Fruit fly (Drosophila melanogaster) whole organism, embryonic: ENCODE results near the gene CG6163.

Experiments used
- Abd-B ChIP-seq: fragments of 200-800 bp; sonication (Bioruptor generic); optimal IDR thresholded peaks from 2 replicates; lab custom pipeline; 2018; ENCODE audit warnings: missing biosample characterization, mild to moderate bottlenecking, missing genetic modification characterization, moderate library complexity
- B-H1 ChIP-seq: fragments of 200-800 bp; sonication (Bioruptor generic); IDR thresholded peaks from 3 replicates; pipeline ENCODE4 v1.3.6; 2022; ENCODE audit warnings: missing biosample characterization, missing genetic modification characterization
- CG10274 ChIP-seq: fragments of 200-800 bp; sonication (Bioruptor generic); optimal IDR thresholded peaks from 3 replicates; lab custom pipeline; 2017; ENCODE audit warnings: missing biosample characterization, mild to moderate bottlenecking, missing genetic modification characterization
- CG10654 ChIP-seq: fragments of 200-800 bp; sonication (Bioruptor generic); optimal IDR thresholded peaks from 2 replicates; lab custom pipeline; 2016; ENCODE audit warnings: missing biosample characterization, missing genetic modification characterization
- CG11696 ChIP-seq: fragments of 200-800 bp; sonication (Bioruptor generic); IDR thresholded peaks from 2 replicates; pipeline ENCODE4 v1.3.6; 2022; ENCODE audit warnings: missing biosample characterization, missing genetic modification characterization
- CG12071 ChIP-seq: fragments of 200-800 bp; sonication (Bioruptor generic); optimal IDR thresholded peaks from 3 replicates; lab custom pipeline; 2018; ENCODE audit warnings: missing biosample characterization, mild to moderate bottlenecking, missing genetic modification characterization
- CG13123 ChIP-seq: fragments of 200-800 bp; sonication (Bioruptor generic); optimal IDR thresholded peaks from 2 replicates; lab custom pipeline; 2016; ENCODE audit warnings: missing biosample characterization, missing genetic modification characterization
- CG13624 ChIP-seq: fragments of 200-800 bp; sonication (Bioruptor generic); optimal IDR thresholded peaks from 2 replicates; lab custom pipeline; 2016; ENCODE audit warnings: missing biosample characterization, missing genetic modification characterization
- CG14050 ChIP-seq: fragments of 200-800 bp; sonication (Bioruptor generic); IDR thresholded peaks from 3 replicates; pipeline ENCODE4 v1.3.6; 2022; ENCODE audit warnings: missing biosample characterization, missing genetic modification characterization
- CG15073 ChIP-seq: fragments of 200-800 bp; sonication (Bioruptor generic); optimal IDR thresholded peaks from 2 replicates; lab custom pipeline; 2016; ENCODE audit warnings: missing biosample characterization, missing genetic modification characterization
- CG15479 ChIP-seq: fragments of 200-800 bp; sonication (Bioruptor generic); optimal IDR thresholded peaks from 3 replicates; lab custom pipeline; 2019; ENCODE audit warnings: missing biosample characterization, mild to moderate bottlenecking, missing genetic modification characterization, moderate library complexity
- CG15514 ChIP-seq: fragments of 200-800 bp; sonication (Bioruptor generic); optimal IDR thresholded peaks from 3 replicates; lab custom pipeline; 2017; ENCODE audit warnings: missing biosample characterization, missing genetic modification characterization, mild to moderate bottlenecking, moderate library complexity, missing genetic modification reagents
- CG15601 ChIP-seq: fragments of 200-800 bp; sonication (Bioruptor generic); optimal IDR thresholded peaks from 3 replicates; lab custom pipeline; 2019; ENCODE audit warnings: missing biosample characterization, mild to moderate bottlenecking, missing genetic modification characterization, moderate library complexity
- CG1647 ChIP-seq: fragments of 200-800 bp; sonication (Bioruptor generic); optimal IDR thresholded peaks from 3 replicates; lab custom pipeline; 2016; ENCODE audit warnings: missing biosample characterization, missing genetic modification characterization
- CG17568 ChIP-seq: fragments of 200-800 bp; sonication (Bioruptor generic); optimal IDR thresholded peaks from 2 replicates; lab custom pipeline; 2018; ENCODE audit warnings: missing biosample characterization, mild to moderate bottlenecking, missing genetic modification characterization, moderate library complexity
- CG17612 ChIP-seq: fragments of 200-800 bp; sonication (Bioruptor generic); IDR thresholded peaks from 2 replicates; pipeline ENCODE4 v1.3.6; 2022; ENCODE audit warnings: missing biosample characterization, missing genetic modification characterization
- CG18262 ChIP-seq: fragments of 200-800 bp; optimal IDR thresholded peaks from 3 replicates; lab custom pipeline; 2019; ENCODE audit warnings: missing biosample characterization, mild to moderate bottlenecking, missing genetic modification characterization, moderate library complexity
- CG2678 ChIP-seq: fragments of 200-800 bp; sonication (Bioruptor generic); optimal IDR thresholded peaks from 3 replicates; lab custom pipeline; 2019; ENCODE audit warnings: missing biosample characterization, mild to moderate bottlenecking, missing genetic modification characterization, moderate library complexity
- CG3065 ChIP-seq: fragments of 200-800 bp; sonication (Bioruptor generic); optimal IDR thresholded peaks from 2 replicates; lab custom pipeline; 2016; ENCODE audit warnings: missing biosample characterization, missing genetic modification characterization
- CG31365 ChIP-seq: fragments of 200-800 bp; sonication (Bioruptor generic); optimal IDR thresholded peaks from 2 replicates; lab custom pipeline; 2018; ENCODE audit warnings: missing biosample characterization, mild to moderate bottlenecking, missing genetic modification characterization
- CG3726 ChIP-seq: fragments of 200-800 bp; sonication (Bioruptor generic); IDR thresholded peaks from 3 replicates; pipeline ENCODE4, ENCODE4 v1.3.6; 2022; ENCODE audit warnings: missing biosample characterization, missing genetic modification characterization
- CG7357 ChIP-seq: fragments of 200-800 bp; sonication (Bioruptor generic); IDR thresholded peaks from 3 replicates; pipeline ENCODE4 v1.3.6; 2022; ENCODE audit warnings: missing biosample characterization, missing genetic modification characterization
- CG8388 ChIP-seq: fragments of 200-800 bp; sonication (Bioruptor generic); optimal IDR thresholded peaks from 2 replicates; lab custom pipeline; 2019; ENCODE audit warnings: missing biosample characterization, mild to moderate bottlenecking, missing genetic modification characterization, moderate library complexity
- CrebB ChIP-seq: fragments of 200-800 bp; sonication (Bioruptor generic); optimal IDR thresholded peaks from 3 replicates; lab custom pipeline; 2018; ENCODE audit warnings: missing biosample characterization, mild to moderate bottlenecking, missing genetic modification characterization
- Dek ChIP-seq: fragments of 200-800 bp; sonication (Bioruptor generic); optimal IDR thresholded peaks from 3 replicates; lab custom pipeline; 2019; ENCODE audit warnings: missing biosample characterization, mild to moderate bottlenecking, missing genetic modification characterization, moderate library complexity
- Dip3 ChIP-seq: fragments of 200-800 bp; sonication (Bioruptor generic); optimal IDR thresholded peaks from 3 replicates; lab custom pipeline; 2016; ENCODE audit warnings: missing biosample characterization, missing genetic modification characterization
- Dll ChIP-seq: fragments of 200-800 bp; sonication (Bioruptor generic); IDR thresholded peaks from 4 replicates; pipeline ENCODE4 v1.3.6; 2022; ENCODE audit warnings: missing biosample characterization, missing genetic modification characterization; ENCODE audit not compliant: partially characterized antibody
- HHEX ChIP-seq: fragments of 200-800 bp; sonication (Bioruptor generic); optimal IDR thresholded peaks from 3 replicates; lab custom pipeline; 2017; ENCODE audit warnings: missing biosample characterization, mild to moderate bottlenecking, missing genetic modification characterization, missing genetic modification reagents
- Hr3 ChIP-seq: fragments of 200-800 bp; sonication (Bioruptor generic); optimal IDR thresholded peaks from 3 replicates; lab custom pipeline; 2016; ENCODE audit warnings: missing biosample characterization, missing genetic modification characterization
- Lim3 ChIP-seq: fragments of 200-800 bp; sonication (Bioruptor generic); IDR thresholded peaks from 2 replicates; pipeline ENCODE4 v1.3.6; 2022; ENCODE audit warnings: missing biosample characterization, missing genetic modification characterization
- Lpt ChIP-seq: fragments of >200 bp; optimal IDR thresholded peaks from 2 replicates; lab custom pipeline; 2018; ENCODE audit warnings: missing biosample characterization, missing genetic modification characterization
- Mad ChIP-seq: fragments of 200-800 bp; sonication (Bioruptor generic); optimal IDR thresholded peaks from 2 replicates; lab custom pipeline; 2016; ENCODE audit warnings: missing biosample characterization, missing genetic modification characterization
- Nf-YC ChIP-seq: fragments of 200-800 bp; optimal IDR thresholded peaks from 3 replicates; lab custom pipeline; 2019; ENCODE audit warnings: missing biosample characterization, mild to moderate bottlenecking, missing genetic modification characterization, moderate library complexity
- Pdp1 ChIP-seq, 2 experiments: fragments of 200-800 bp; sonication (Bioruptor generic); optimal IDR thresholded peaks; 3 replicates each; lab custom pipeline; 2016; ENCODE audit warnings: missing biosample characterization in 2 of 2, missing genetic modification characterization in 2 of 2, mild to moderate bottlenecking in 1 of 2, moderate library complexity in 1 of 2
- Trl ChIP-seq, 3 experiments: fragments of >200 bp in 2 of 3; fragments of 200-800 bp in 1 of 3; sonication (Bioruptor generic) in 1 of 3; optimal IDR thresholded peaks; 2 replicates in 1 of 3; 3 replicates in 2 of 3; lab custom pipeline; 2016 to 2017; ENCODE audit warnings: missing biosample characterization in 1 of 3, missing genetic modification characterization in 1 of 3
- Usf ChIP-seq: fragments of 200-800 bp; sonication (Bioruptor generic); optimal IDR thresholded peaks from 2 replicates; lab custom pipeline; 2017; ENCODE audit warnings: missing genotype, missing biosample characterization, missing genetic modification characterization
- btn ChIP-seq: fragments of 200-800 bp; sonication (Bioruptor generic); optimal IDR thresholded peaks from 2 replicates; lab custom pipeline; 2016; ENCODE audit warnings: missing biosample characterization, missing genetic modification characterization
- corto ChIP-seq: fragments of 200-800 bp; sonication (Bioruptor generic); optimal IDR thresholded peaks from 2 replicates; lab custom pipeline; 2016; ENCODE audit warnings: missing biosample characterization, mild to moderate bottlenecking, missing genetic modification characterization, moderate library complexity
- crol ChIP-seq: fragments of 200-800 bp; sonication (Bioruptor generic); IDR thresholded peaks from 2 replicates; pipeline ENCODE4 v1.3.6; 2022; ENCODE audit warnings: missing biosample characterization, missing genetic modification characterization
- crp ChIP-seq, 2 experiments: fragments of 200-800 bp; sonication (Bioruptor generic); optimal IDR thresholded peaks; 2 replicates in 1 of 2; 3 replicates in 1 of 2; lab custom pipeline; 2017; ENCODE audit warnings: missing biosample characterization in 2 of 2, missing genetic modification characterization in 2 of 2, mild to moderate bottlenecking in 1 of 2, moderate library complexity in 1 of 2
- eve ChIP-seq, 2 experiments: fragments of >200 bp; optimal IDR thresholded peaks; 2 replicates each; lab custom pipeline; 2017; ENCODE audit warnings: missing biosample characterization in 2 of 2, missing genetic modification characterization in 2 of 2
- exex ChIP-seq: fragments of 200-800 bp; sonication (Bioruptor generic); optimal IDR thresholded peaks from 4 replicates; lab custom pipeline; 2018; ENCODE audit warnings: missing biosample characterization, mild to moderate bottlenecking, missing genetic modification characterization, moderate library complexity
- fd96Cb ChIP-seq: fragments of 200-800 bp; sonication (Bioruptor generic); optimal IDR thresholded peaks from 2 replicates; lab custom pipeline; 2018; ENCODE audit warnings: missing biosample characterization, mild to moderate bottlenecking, missing genetic modification characterization, moderate library complexity
- gsb ChIP-seq: fragments of 200-800 bp; sonication (Bioruptor generic); IDR thresholded peaks from 2 replicates; pipeline ENCODE4 v1.3.6; 2022; ENCODE audit warnings: missing biosample characterization, missing genetic modification characterization
- hbn ChIP-seq: fragments of 200-800 bp; sonication (Bioruptor generic); IDR thresholded peaks from 2 replicates; pipeline ENCODE4 v1.3.6; 2022; ENCODE audit warnings: missing biosample characterization, missing genetic modification characterization; ENCODE audit not compliant: partially characterized antibody
- lov ChIP-seq, 2 experiments: fragments of 200-800 bp in 1 of 2; fragments of >200 bp in 1 of 2; sonication (Bioruptor generic) in 1 of 2; IDR thresholded peaks in 1 of 2; optimal IDR thresholded peaks in 1 of 2; 2 replicates in 1 of 2; 3 replicates in 1 of 2; pipeline versions ENCODE4 v1.3.6 to Lab custom; 2017 to 2022; ENCODE audit warnings: missing biosample characterization in 1 of 2, missing genetic modification characterization in 1 of 2
- tap ChIP-seq: fragments of 200-800 bp; optimal IDR thresholded peaks from 3 replicates; lab custom pipeline; 2019; ENCODE audit warnings: missing biosample characterization, mild to moderate bottlenecking, missing genetic modification characterization, moderate library complexity
- tna ChIP-seq: fragments of 200-800 bp; sonication (Bioruptor generic); IDR thresholded peaks from 2 replicates; pipeline ENCODE4 v1.3.6; 2022; ENCODE audit warnings: missing biosample characterization, missing genetic modification characterization; ENCODE audit not compliant: partially characterized antibody
- twi ChIP-seq: fragments of 200-800 bp; optimal IDR thresholded peaks from 2 replicates; lab custom pipeline; 2019; ENCODE audit warnings: missing biosample characterization, mild to moderate bottlenecking, missing genetic modification characterization, moderate library complexity

CG6163 gene

DNA sequence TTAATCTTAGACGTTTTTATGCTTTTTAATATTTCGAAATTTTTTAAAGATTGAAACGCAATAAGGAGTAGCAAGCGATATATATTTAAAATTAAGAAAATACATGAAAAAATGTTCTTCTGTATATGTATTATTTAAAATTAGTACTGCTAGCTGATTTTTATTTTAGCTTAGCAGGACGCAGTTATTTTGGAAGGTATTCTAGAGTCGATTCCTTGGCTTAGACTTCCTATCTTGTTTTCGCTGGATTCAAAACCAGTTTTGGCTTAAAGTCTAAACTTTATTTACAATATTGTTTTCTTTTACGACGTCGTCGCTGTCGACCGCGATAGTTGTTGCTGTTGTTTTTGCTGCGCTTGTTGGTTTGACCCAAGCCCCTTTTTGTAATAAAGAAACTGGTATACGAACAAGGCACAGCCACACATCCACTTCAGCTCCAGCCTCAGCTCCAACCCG, 35.6 kb downstream of the CG6163 start (continued):
- TF ChIP-seq tna (GFP tag; lab: Robert Waterston, UW), result no peak
- TF ChIP-seq Pdp1 (GFP tag; optimal IDR thresholded peaks at IDR 0.05; lab: Kevin White, UChicago), result peak in 1 of 2 experiments; percentile 14
- no peak for TF ChIP-seq hbn (GFP tag; lab: Robert Waterston, UW)
- peak; percentile 53 for TF ChIP-seq B-H1 (GFP tag; lab: Robert Waterston, UW)
- TF ChIP-seq CG17612 (GFP tag; lab: Robert Waterston, UW), result no peak
- TF ChIP-seq CG15601, result peak; percentile 66
- TF ChIP-seq eve (GFP tag; optimal IDR thresholded peaks at IDR 0.05; lab: Kevin White, UChicago), result peak in 1 of 2 experiments; percentile 63
- no peak for TF ChIP-seq Dll (GFP tag; lab: Robert Waterston, UW)
- no peak for TF ChIP-seq CG31365
- no peak for TF ChIP-seq Lpt (GFP tag; lab: Kevin White, UChicago)
- no peak for TF ChIP-seq CG13123 (GFP tag; lab: Kevin White, UChicago)
- TF ChIP-seq CG17568 (GFP tag; lab: Kevin White, UChicago), result peak; percentile 13
- TF ChIP-seq tap, result peak; percentile 61
- TF ChIP-seq gsb, result no peak
- no peak for TF ChIP-seq Mad (GFP tag; lab: Kevin White, UChicago)
- TF ChIP-seq crp (GFP tag; optimal IDR thresholded peaks at IDR 0.05; lab: Kevin White, UChicago), result no peak
- TF ChIP-seq CG2678 (tag; lab: Kevin White, UChicago), result peak; percentile 79
- no peak for TF ChIP-seq CG3726 (GFP tag; lab: Robert Waterston, UW)
- TF ChIP-seq fd96Cb (tag; lab: Kevin White, UChicago), result peak; percentile 59
- no peak for TF ChIP-seq CG10274 (GFP tag; lab: Kevin White, UChicago)
- no peak for TF ChIP-seq CG15479 (GFP tag; lab: Kevin White, UChicago)
- TF ChIP-seq Abd-B (GFP tag; lab: Kevin White, UChicago), result peak; percentile 48
- peak; percentile 28 for TF ChIP-seq corto (GFP tag; lab: Kevin White, UChicago)
- TF ChIP-seq CG18262 (tag; lab: Kevin White, UChicago), result peak; percentile 65
- no peak for TF ChIP-seq exex (tag; lab: Kevin White, UChicago)
- peak; percentile 54 for TF ChIP-seq CG8388
- TF ChIP-seq CG11696, result no peak
- TF ChIP-seq Lim3, result no peak
- peak; percentile 17 for TF ChIP-seq Usf (GFP tag; lab: Kevin White, UChicago)
- TF ChIP-seq lov (optimal IDR thresholded peaks at IDR 0.05; lab: Kevin White, UChicago), result no peak
- TF ChIP-seq lov (GFP tag; IDR thresholded peaks at IDR 0.05; lab: Robert Waterston, UW), result no peak
- TF ChIP-seq Dek (tag; lab: Kevin White, UChicago), result peak; percentile 13
- TF ChIP-seq CG13624 (GFP tag; lab: Kevin White, UChicago), result no peak
- TF ChIP-seq CG7357 (GFP tag; lab: Robert Waterston, UW), result 0 out of 3 replicates have a peak, but pooled peaks have one; percentile 50
- TF ChIP-seq CG12071, result no peak
- no peak for TF ChIP-seq CG14050 (GFP tag; lab: Robert Waterston, UW)
- TF ChIP-seq CG15514 (GFP tag; lab: Kevin White, UChicago), result no peak
- no peak for TF ChIP-seq Nf-YC (tag; lab: Kevin White, UChicago)
- no peak for TF ChIP-seq Hr3 (GFP tag; lab: Kevin White, UChicago)
- TF ChIP-seq twi (tag; lab: Kevin White, UChicago), result no peak
- TF ChIP-seq CG1647 (GFP tag; lab: Kevin White, UChicago), result no peak
- TF ChIP-seq HHEX, result no peak
- TF ChIP-seq CG3065 (GFP tag; lab: Kevin White, UChicago), result no peak
- TF ChIP-seq Trl (optimal IDR thresholded peaks at IDR 0.05; lab: Kevin White, UChicago), result no peak
- TF ChIP-seq Trl (GFP tag; optimal IDR thresholded peaks at IDR 0.05; lab: Kevin White, UChicago), result no peak
- no peak for TF ChIP-seq CrebB (tag; lab: Kevin White, UChicago)
- no peak for TF ChIP-seq CG10654 (GFP tag; lab: Kevin White, UChicago)
- no peak for TF ChIP-seq btn (GFP tag; lab: Kevin White, UChicago)
- no peak for TF ChIP-seq crol
- TF ChIP-seq Dip3 (GFP tag; lab: Kevin White, UChicago), result no peak
- no peak for TF ChIP-seq CG15073 (GFP tag; lab: Kevin White, UChicago)
